Fruit fly (Drosophila melanogaster) whole organism, embryonic: ENCODE data around the gene pygo.

Experiments
- Awh ChIP-seq: fragments of 200-800 bp; sonication (Bioruptor generic); IDR thresholded peaks from 2 replicates; pipeline ENCODE4, ENCODE4 v1.3.6; 2022; ENCODE audit warnings: missing biosample characterization, missing genetic modification characterization
- CG10321 ChIP-seq: fragments of 200-800 bp; sonication (Bioruptor generic); IDR thresholded peaks from 2 replicates; pipeline ENCODE4 v1.3.6; 2022; ENCODE audit warnings: missing biosample characterization, missing genetic modification characterization
- CG14050 ChIP-seq: fragments of 200-800 bp; sonication (Bioruptor generic); IDR thresholded peaks from 3 replicates; pipeline ENCODE4 v1.3.6; 2022; ENCODE audit warnings: missing biosample characterization, missing genetic modification characterization
- CG14860 ChIP-seq: fragments of 200-800 bp; sonication (Bioruptor generic); IDR thresholded peaks from 3 replicates; pipeline ENCODE4 v1.3.6; 2022; ENCODE audit warnings: missing biosample characterization, missing genetic modification characterization; ENCODE audit not compliant: partially characterized antibody
- CG16815 ChIP-seq: fragments of 200-800 bp; sonication (Bioruptor generic); optimal IDR thresholded peaks from 3 replicates; lab custom pipeline; 2017; ENCODE audit warnings: missing biosample characterization, mild to moderate bottlenecking, missing genetic modification characterization
- CG17912 ChIP-seq: fragments of 200-800 bp; sonication (Bioruptor generic); optimal IDR thresholded peaks from 2 replicates; lab custom pipeline; 2018; ENCODE audit warnings: missing biosample characterization, mild to moderate bottlenecking, missing genetic modification characterization
- CG1832 ChIP-seq: fragments of 200-800 bp; sonication (Bioruptor generic); optimal IDR thresholded peaks from 2 replicates; lab custom pipeline; 2017; ENCODE audit warnings: missing biosample characterization, mild to moderate bottlenecking, missing genetic modification characterization, inconsistent platforms
- CG18476 ChIP-seq: fragments of 200-800 bp; sonication (Bioruptor generic); optimal IDR thresholded peaks from 2 replicates; lab custom pipeline; 2016; ENCODE audit warnings: missing biosample characterization, mild to moderate bottlenecking, missing genetic modification characterization
- CG32532 ChIP-seq: fragments of 200-800 bp; sonication (Bioruptor generic); IDR thresholded peaks from 2 replicates; pipeline ENCODE4 v1.3.6; 2022; ENCODE audit warnings: missing biosample characterization, missing genetic modification characterization
- CG34224 ChIP-seq: fragments of 200-800 bp; sonication (Bioruptor generic); IDR thresholded peaks from 3 replicates; pipeline ENCODE4 v1.3.6; 2022; ENCODE audit warnings: missing biosample characterization, missing genetic modification characterization; ENCODE audit not compliant: partially characterized antibody
- CG3847 ChIP-seq: fragments of 200-800 bp; sonication (Bioruptor generic); IDR thresholded peaks from 2 replicates; pipeline ENCODE4 v1.3.6; 2022; ENCODE audit warnings: missing biosample characterization, missing genetic modification characterization
- CG4707 ChIP-seq: fragments of 200-800 bp; sonication (Bioruptor generic); optimal IDR thresholded peaks from 2 replicates; lab custom pipeline; 2018; ENCODE audit warnings: missing biosample characterization, mild to moderate bottlenecking, missing genetic modification characterization, moderate library complexity
- CG6854 ChIP-seq: fragments of 200-800 bp; sonication (Bioruptor generic); optimal IDR thresholded peaks from 3 replicates; lab custom pipeline; 2017; ENCODE audit warnings: missing biosample characterization, mild to moderate bottlenecking, missing genetic modification characterization
- CG7372 ChIP-seq: fragments of 200-800 bp; sonication (Bioruptor generic); IDR thresholded peaks from 2 replicates; pipeline ENCODE4 v1.3.6; 2022; ENCODE audit warnings: missing biosample characterization, missing genetic modification characterization
- CG7745 ChIP-seq: fragments of 200-800 bp; sonication (Bioruptor generic); optimal IDR thresholded peaks from 2 replicates; lab custom pipeline; 2018; ENCODE audit warnings: missing biosample characterization, mild to moderate bottlenecking, missing genetic modification characterization, moderate library complexity
- CG8765 ChIP-seq: fragments of 200-800 bp; sonication (Bioruptor generic); IDR thresholded peaks from 2 replicates; pipeline ENCODE4 v1.3.6; 2022; ENCODE audit warnings: missing biosample characterization, missing genetic modification characterization
- Camta ChIP-seq: fragments of 200-800 bp; sonication (Bioruptor generic); optimal IDR thresholded peaks from 2 replicates; lab custom pipeline; 2016; ENCODE audit warnings: missing biosample characterization, missing genetic modification characterization
- Deaf1 ChIP-seq: fragments of 200-800 bp; optimal IDR thresholded peaks from 3 replicates; lab custom pipeline; 2019; ENCODE audit warnings: missing biosample characterization, mild to moderate bottlenecking, missing genetic modification characterization, moderate library complexity
- HLH3B ChIP-seq: fragments of 200-800 bp; sonication (Bioruptor generic); IDR thresholded peaks from 2 replicates; pipeline ENCODE4 v1.3.6; 2022; ENCODE audit warnings: missing biosample characterization, missing genetic modification characterization
- Lhr ChIP-seq: fragments of 200-800 bp; sonication (Bioruptor generic); optimal IDR thresholded peaks from 3 replicates; lab custom pipeline; 2017; ENCODE audit warnings: mild to moderate bottlenecking, missing biosample characterization, missing genetic modification reagents, missing genetic modification characterization
- MBD-R2 ChIP-seq: fragments of 200-800 bp; sonication (Bioruptor generic); IDR thresholded peaks from 2 replicates; pipeline ENCODE4 v1.3.6; 2022; ENCODE audit warnings: missing biosample characterization, missing genetic modification characterization
- Med ChIP-seq: fragments of 200-800 bp; sonication (Bioruptor generic); peaks from one replicate; lab custom pipeline; 2016; ENCODE audit warnings: missing biosample characterization, missing genetic modification characterization, mild to moderate bottlenecking, inconsistent platforms, moderate library complexity
- Nf-YB ChIP-seq: fragments of 200-800 bp; sonication (Bioruptor generic); optimal IDR thresholded peaks from 3 replicates; lab custom pipeline; 2019; ENCODE audit warnings: missing biosample characterization, mild to moderate bottlenecking, missing genetic modification characterization, moderate library complexity
- Oli ChIP-seq: fragments of 200-800 bp; sonication (Bioruptor generic); optimal IDR thresholded peaks from 2 replicates; lab custom pipeline; 2018; ENCODE audit warnings: missing biosample characterization, mild to moderate bottlenecking, missing genetic modification characterization, moderate library complexity
- Trl ChIP-seq, 3 experiments: fragments of >200 bp in 2 of 3; fragments of 200-800 bp in 1 of 3; sonication (Bioruptor generic) in 1 of 3; optimal IDR thresholded peaks; 2 replicates in 1 of 3; 3 replicates in 2 of 3; lab custom pipeline; 2016 to 2017; ENCODE audit warnings: missing biosample characterization in 1 of 3, missing genetic modification characterization in 1 of 3
- Xbp1 ChIP-seq: fragments of 200-800 bp; sonication (Bioruptor generic); optimal IDR thresholded peaks from 3 replicates; lab custom pipeline; 2016; ENCODE audit warnings: missing biosample characterization, mild to moderate bottlenecking, missing genetic modification characterization
- cg ChIP-seq: fragments of 200-800 bp; sonication (Bioruptor generic); optimal IDR thresholded peaks from 3 replicates; lab custom pipeline; 2019; ENCODE audit warnings: missing biosample characterization, mild to moderate bottlenecking, missing genetic modification characterization, moderate library complexity
- crol ChIP-seq: fragments of 200-800 bp; sonication (Bioruptor generic); IDR thresholded peaks from 2 replicates; pipeline ENCODE4 v1.3.6; 2022; ENCODE audit warnings: missing biosample characterization, missing genetic modification characterization
- da ChIP-seq: fragments of 200-800 bp; sonication (Bioruptor generic); optimal IDR thresholded peaks from 2 replicates; lab custom pipeline; 2016; ENCODE audit warnings: missing biosample characterization, missing genetic modification characterization
- dm ChIP-seq: fragments of 200-800 bp; sonication (Bioruptor generic); optimal IDR thresholded peaks from 3 replicates; lab custom pipeline; 2016; ENCODE audit warnings: missing biosample characterization, missing genetic modification characterization
- ewg ChIP-seq: fragments of 200-800 bp; sonication (Bioruptor generic); optimal IDR thresholded peaks from 3 replicates; lab custom pipeline; 2017; ENCODE audit warnings: mild to moderate bottlenecking, missing biosample characterization, missing genetic modification reagents, missing genetic modification characterization
- gce ChIP-seq: fragments of 200-800 bp; sonication (Bioruptor generic); IDR thresholded peaks from 3 replicates; pipeline ENCODE4 v1.3.6; 2022; ENCODE audit warnings: missing biosample characterization, missing genetic modification characterization
- gem ChIP-seq: fragments of 200-800 bp; sonication (Bioruptor generic); optimal IDR thresholded peaks from 2 replicates; lab custom pipeline; 2019; ENCODE audit warnings: missing biosample characterization, mild to moderate bottlenecking, missing genetic modification characterization, moderate library complexity
- knrl ChIP-seq: fragments of 200-800 bp; sonication (Bioruptor generic); IDR thresholded peaks from 3 replicates; pipeline ENCODE4 v1.3.6; 2022; ENCODE audit warnings: missing biosample characterization, missing genetic modification characterization; ENCODE audit not compliant: partially characterized antibody
- lilli ChIP-seq: fragments of 200-800 bp; sonication (Bioruptor generic); optimal IDR thresholded peaks from 3 replicates; lab custom pipeline; 2016; ENCODE audit warnings: missing biosample characterization, missing genetic modification characterization
- mld ChIP-seq: fragments of 200-800 bp; sonication (Bioruptor generic); IDR thresholded peaks from 3 replicates; pipeline ENCODE4 v1.3.6; 2022; ENCODE audit warnings: missing biosample characterization, missing genetic modification characterization; ENCODE audit not compliant: partially characterized antibody
- nerfin-1 ChIP-seq: fragments of 200-800 bp; sonication (Bioruptor generic); optimal IDR thresholded peaks from 3 replicates; lab custom pipeline; 2019; ENCODE audit warnings: missing biosample characterization, mild to moderate bottlenecking, missing genetic modification characterization, moderate library complexity
- onecut ChIP-seq: fragments of 200-800 bp; sonication (Bioruptor generic); IDR thresholded peaks from 2 replicates; pipeline ENCODE4 v1.3.6; 2022; ENCODE audit warnings: missing biosample characterization, missing genetic modification characterization
- prd ChIP-seq, 3 experiments: fragments of >200 bp in 2 of 3; fragments of 200-800 bp in 1 of 3; sonication (Bioruptor generic) in 1 of 3; optimal IDR thresholded peaks in 2 of 3; IDR thresholded peaks in 1 of 3; 2 replicates in 2 of 3; 3 replicates in 1 of 3; pipeline versions ENCODE4 v1.3.6 to Lab custom; 2017 to 2022; ENCODE audit warnings: missing biosample characterization in 1 of 3, missing genetic modification characterization in 1 of 3
- salm ChIP-seq: fragments of 200-800 bp; sonication (Bioruptor generic); optimal IDR thresholded peaks from 2 replicates; lab custom pipeline; 2018; ENCODE audit warnings: missing biosample characterization, mild to moderate bottlenecking, missing genetic modification characterization
- schlank ChIP-seq: fragments of 200-800 bp; sonication (Bioruptor generic); optimal IDR thresholded peaks from 2 replicates; lab custom pipeline; 2018; ENCODE audit warnings: missing biosample characterization, mild to moderate bottlenecking, missing genetic modification characterization
- sd ChIP-seq: fragments of 200-800 bp; sonication (Bioruptor generic); optimal IDR thresholded peaks from 3 replicates; lab custom pipeline; 2018; ENCODE audit warnings: missing biosample characterization, mild to moderate bottlenecking, missing genetic modification characterization, moderate library complexity
- sens ChIP-seq: fragments of 200-800 bp; sonication (Bioruptor generic); peaks from one replicate; lab custom pipeline; 2016; ENCODE audit warnings: missing biosample characterization, missing genetic modification characterization
- sr ChIP-seq: fragments of 200-800 bp; sonication (Bioruptor generic); IDR thresholded peaks from 3 replicates; pipeline ENCODE4 v1.3.6; 2022; ENCODE audit warnings: missing biosample characterization, missing genetic modification characterization
- sug ChIP-seq: fragments of 200-800 bp; optimal IDR thresholded peaks from 2 replicates; lab custom pipeline; 2019; ENCODE audit warnings: missing biosample characterization, mild to moderate bottlenecking, missing genetic modification characterization, moderate library complexity
- tin ChIP-seq: fragments of 200-800 bp; sonication (Bioruptor generic); optimal IDR thresholded peaks from 3 replicates; lab custom pipeline; 2016; ENCODE audit warnings: missing biosample characterization, missing genetic modification characterization
- tup ChIP-seq: fragments of 200-800 bp; sonication (Bioruptor generic); optimal IDR thresholded peaks from 2 replicates; lab custom pipeline; 2016; ENCODE audit warnings: missing biosample characterization, mild to moderate bottlenecking, missing genetic modification characterization, moderate library complexity
- unc-4 ChIP-seq: fragments of 200-800 bp; sonication (Bioruptor generic); IDR thresholded peaks from 2 replicates; pipeline ENCODE4 v1.3.6; 2022; ENCODE audit warnings: missing biosample characterization, missing genetic modification characterization; ENCODE audit not compliant: partially characterized antibody
- usp ChIP-seq: fragments of >200 bp; optimal IDR thresholded peaks from 2 replicates; lab custom pipeline; 2017; ENCODE audit warnings: missing biosample characterization, missing genetic modification characterization
- zf30C ChIP-seq: fragments of 200-800 bp; sonication (Bioruptor generic); optimal IDR thresholded peaks from 3 replicates; lab custom pipeline; 2018; ENCODE audit warnings: missing biosample characterization, mild to moderate bottlenecking, missing genetic modification characterization

The pygo gene

DNA sequence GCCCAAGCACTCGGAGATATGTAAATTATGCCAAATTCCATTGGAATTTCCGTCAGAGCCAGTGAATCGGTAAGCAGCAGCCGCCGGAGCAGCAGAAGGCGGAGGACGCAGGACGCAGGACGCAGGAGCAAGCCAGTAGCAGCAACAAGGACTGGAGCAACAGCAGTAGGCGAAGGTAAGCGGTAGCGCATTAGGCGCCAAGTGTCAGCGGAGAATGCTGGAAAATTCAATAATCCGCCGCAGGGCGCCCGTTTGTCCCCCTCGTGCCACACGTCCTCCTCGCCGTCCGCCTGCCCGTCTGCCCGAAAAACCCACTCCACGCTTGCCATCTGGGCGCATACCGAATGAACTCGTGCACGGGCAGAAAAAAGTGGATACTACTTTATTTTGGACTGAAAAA lies 42.1 kb upstream of the pygo start:
- TF ChIP-seq CG6854 (GFP tag; lab: Kevin White, UChicago) (no peak), MBD-R2 (GFP tag; lab: Robert Waterston, UW) (peak; percentile 39; the same call in 1 of the 2 replicates), gem (tag; lab: Kevin White, UChicago) (no peak), prd (optimal IDR thresholded peaks at IDR 0.05; lab: Kevin White, UChicago) (no peak), prd (GFP tag; IDR thresholded peaks at IDR 0.05; lab: Robert Waterston, UW) (no peak), CG10321 (GFP tag; lab: Robert Waterston, UW) (no peak), salm (no peak), Nf-YB (no peak), CG32532 (GFP tag; lab: Robert Waterston, UW) (no peak), CG16815 (GFP tag; lab: Kevin White, UChicago) (no peak), CG7745 (tag; lab: Kevin White, UChicago) (no peak), CG18476 (GFP tag; lab: Kevin White, UChicago) (no peak), CG1832 (GFP tag; lab: Kevin White, UChicago) (peak; percentile 5), crol (GFP tag; lab: Robert Waterston, UW) (0 out of 2 replicates have a peak, but pooled peaks have one; percentile 21), usp (GFP tag; lab: Kevin White, UChicago) (no peak), onecut (peak; percentile 83), sens (GFP tag; lab: Kevin White, UChicago) (peak; percentile 55), mld (GFP tag; lab: Robert Waterston, UW) (no peak), HLH3B (GFP tag; lab: Robert Waterston, UW) (no peak), zf30C (no peak), Med (GFP tag; lab: Kevin White, UChicago) (peak; percentile 44), sug (tag; lab: Kevin White, UChicago) (no peak), CG4707 (no peak), gce (GFP tag; lab: Robert Waterston, UW) (no peak), Awh (GFP tag; lab: Robert Waterston, UW) (no peak)

DNA sequence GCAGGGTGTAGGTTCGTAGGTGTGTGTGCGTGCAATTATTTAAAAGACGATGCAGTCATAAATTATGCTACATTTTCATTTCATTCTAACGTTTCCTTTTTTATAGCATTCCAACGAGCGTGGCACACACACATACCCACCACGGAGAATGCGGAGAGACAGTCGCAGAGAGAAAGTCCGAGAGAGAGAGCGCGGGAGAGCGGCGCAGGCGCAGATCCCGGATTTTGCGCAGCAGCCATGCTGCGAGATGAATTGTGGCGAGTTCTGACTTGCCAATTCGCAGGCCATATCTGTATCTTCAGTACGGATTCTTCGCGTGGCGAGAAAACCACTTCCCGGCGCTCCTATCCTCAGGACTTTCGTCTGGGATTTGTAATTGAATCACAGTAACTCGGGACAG lies 41.3 kb upstream of the pygo start, which contains the start of gene kek6:
TSS of gene kek6 (plus strand) at position 323 of the 400 bp plus-strand sequence.
- TF ChIP-seq CG17912 (GFP tag; lab: Kevin White, UChicago): no peak
- TF ChIP-seq Oli: no peak
- peak; percentile 53 for TF ChIP-seq sd (tag; lab: Kevin White, UChicago)
- no peak for TF ChIP-seq unc-4 (GFP tag; lab: Robert Waterston, UW)
- TF ChIP-seq CG1832 (GFP tag; lab: Kevin White, UChicago): no peak
- no peak for TF ChIP-seq tin
- TF ChIP-seq lilli (GFP tag; lab: Kevin White, UChicago): no peak
- TF ChIP-seq Trl (optimal IDR thresholded peaks at IDR 0.05; lab: Kevin White, UChicago): peak; percentile 67 to 69
- TF ChIP-seq Trl (GFP tag; optimal IDR thresholded peaks at IDR 0.05; lab: Kevin White, UChicago): no peak
- peak; percentile 14 for TF ChIP-seq Deaf1 (tag; lab: Kevin White, UChicago)
- TF ChIP-seq CG8765 (GFP tag; lab: Robert Waterston, UW): no peak
- no peak for TF ChIP-seq CG14860 (GFP tag; lab: Robert Waterston, UW)
- TF ChIP-seq knrl (GFP tag; lab: Robert Waterston, UW): 0 out of 3 replicates have a peak, but pooled peaks have one; percentile 13
- TF ChIP-seq CG14050: no peak
- TF ChIP-seq CG34224: no peak
- no peak for TF ChIP-seq schlank (tag; lab: Kevin White, UChicago)
- TF ChIP-seq CG3847 (GFP tag; lab: Robert Waterston, UW): 0 out of 2 replicates have a peak, but pooled peaks have one; percentile 11
- TF ChIP-seq dm (GFP tag; lab: Kevin White, UChicago): no peak
- TF ChIP-seq Lhr (GFP tag; lab: Kevin White, UChicago): no peak
- no peak for TF ChIP-seq Xbp1
- no peak for TF ChIP-seq Camta (GFP tag; lab: Kevin White, UChicago)
- TF ChIP-seq CG7372 (GFP tag; lab: Robert Waterston, UW): no peak
- peak; percentile 49 for TF ChIP-seq cg (GFP tag; lab: Kevin White, UChicago)
- peak; percentile 97 for TF ChIP-seq ewg (GFP tag; lab: Kevin White, UChicago)
- no peak for TF ChIP-seq sr (GFP tag; lab: Robert Waterston, UW)
- TF ChIP-seq da (GFP tag; lab: Kevin White, UChicago): no peak
- peak; percentile 29 for TF ChIP-seq nerfin-1 (tag; lab: Kevin White, UChicago)
- no peak for TF ChIP-seq tup (GFP tag; lab: Kevin White, UChicago)
- no peak for TF ChIP-seq mld (GFP tag; lab: Robert Waterston, UW)
